Fruit fly (Drosophila melanogaster) S2 (cell line): ENCODE measurements around the gene RnpS1.

ENCODE experiments used
- CG8478 ChIP-seq: fragments of >200 bp; optimal IDR thresholded peaks from 2 replicates; lab custom pipeline; 2018
- CTCF ChIP-seq, 2 experiments: fragments of >200 bp; optimal IDR thresholded peaks; 2 replicates each; lab custom pipeline; 2018

- no peak for TF ChIP-seq CTCF (optimal IDR thresholded peaks at IDR 0.05; lab: Kevin White, UChicago)
- no peak for TF ChIP-seq CG8478 (lab: Kevin White, UChicago)
These were observed 18.3 kb downstream of the RnpS1 start, which contains the start of gene CG16790 for dm6 chr3R:9570114-9570513.
